Fruit fly (Drosophila melanogaster): ENCODE results near the gene eIF4EHP.

The eIF4EHP gene

dm6 chr3R:24058041-24058440, 50.7 kb downstream of the eIF4EHP start, which contains the start of gene SMC1 (continued):
- TF ChIP-seq CG13287 (GFP tag; IDR thresholded peaks at IDR 0.05; ENCODE audit: partially characterized antibody) (peak; percentile 100), Eip74EF (GFP tag; optimal IDR thresholded peaks at IDR 0.05) (no peak), Optix (GFP tag; IDR thresholded peaks at IDR 0.05) (no peak), Vsx1 (GFP tag; optimal IDR thresholded peaks at IDR 0.05) (no peak), Hr39 (optimal IDR thresholded peaks at IDR 0.05) (no peak), B-H2 (GFP tag; optimal IDR thresholded peaks at IDR 0.05) (peak; percentile 79), CG34224 (GFP tag; IDR thresholded peaks at IDR 0.05; ENCODE audit: partially characterized antibody) (peak; percentile 100), MESR4 (GFP tag; optimal IDR thresholded peaks at IDR 0.05) (peak; percentile 86), CG32772 (GFP tag; IDR thresholded peaks at IDR 0.05) (no peak), CG12299 (tag; optimal IDR thresholded peaks at IDR 0.05) (no peak), shn (GFP tag; optimal IDR thresholded peaks at IDR 0.05) (peak; percentile 35), E2f1 (GFP tag; IDR thresholded peaks at IDR 0.05) (peak; percentile 37; the same call in 1 of the 2 replicates), CG10431 (GFP tag; optimal IDR thresholded peaks at IDR 0.05) (no peak), CG4820 (GFP tag; optimal IDR thresholded peaks at IDR 0.05) (no peak), her (GFP tag; optimal IDR thresholded peaks at IDR 0.05) (peak; percentile 38), Doc2 (GFP tag; IDR thresholded peaks at IDR 0.05) (no peak), Bgb (GFP tag; IDR thresholded peaks at IDR 0.05; ENCODE audit: partially characterized antibody) (peak; percentile 100), CG9932 (GFP tag; IDR thresholded peaks at IDR 0.05) (no peak), Atf3 (GFP tag; optimal IDR thresholded peaks at IDR 0.05) (no peak), Nf-YC (tag; optimal IDR thresholded peaks at IDR 0.05) (peak; percentile 66), MBD-R2 (GFP tag; IDR thresholded peaks at IDR 0.05) (peak; percentile 96), prd (optimal IDR thresholded peaks at IDR 0.05) (no peak), prd (GFP tag; IDR thresholded peaks at IDR 0.05) (no peak), Hmr (GFP tag; optimal IDR thresholded peaks at IDR 0.05) (no peak), ro (GFP tag; IDR thresholded peaks at IDR 0.05) (no peak), Hey (tag; optimal IDR thresholded peaks at IDR 0.05) (no peak), CG10366 (GFP tag; IDR thresholded peaks at IDR 0.05) (no peak), CG9215 (GFP tag; IDR thresholded peaks at IDR 0.05) (no peak), CG17829 (tag; optimal IDR thresholded peaks at IDR 0.05) (peak; percentile 68), CG33557 (GFP tag; optimal IDR thresholded peaks at IDR 0.05) (no peak), CG10321 (GFP tag; IDR thresholded peaks at IDR 0.05) (no peak), CG7556 (GFP tag; optimal IDR thresholded peaks at IDR 0.05) (no peak), CG7987 (GFP tag; optimal IDR thresholded peaks at IDR 0.05) (peak; percentile 0), tgo (GFP tag; IDR thresholded peaks at IDR 0.05) (no peak), MTF-1 (GFP tag; optimal IDR thresholded peaks at IDR 0.05; ENCODE audit: borderline replicate concordance) (no peak), Atf6 (GFP tag; IDR thresholded peaks at IDR 0.05) (peak; percentile 38; the same call in 1 of the 2 replicates), amos (GFP tag; IDR thresholded peaks at IDR 0.05; ENCODE audit: partially characterized antibody) (peak; percentile 100), CG2889 (GFP tag; IDR thresholded peaks at IDR 0.05) (no peak), crc (GFP tag; optimal IDR thresholded peaks at IDR 0.05) (no peak), sob (GFP tag; IDR thresholded peaks at IDR 0.05) (peak; percentile 81; the same call in 1 of the 2 replicates), Dll (GFP tag; IDR thresholded peaks at IDR 0.05; ENCODE audit: partially characterized antibody) (peak; percentile 98), CG2116 (GFP tag; optimal IDR thresholded peaks at IDR 0.05) (peak; percentile 79), Poxn (GFP tag; IDR thresholded peaks at IDR 0.05) (no peak), Stat92E (GFP tag; optimal IDR thresholded peaks at IDR 0.05) (peak in 1 of 3 experiments; percentile 60), CG5953 (GFP tag; IDR thresholded peaks at IDR 0.05) (no peak), nom (GFP tag; optimal IDR thresholded peaks at IDR 0.05) (peak; percentile 6), CTCF (GFP tag; optimal IDR thresholded peaks at IDR 0.05) (no peak), dysf (GFP tag; IDR thresholded peaks at IDR 0.05) (peak; percentile 38; the same call in 2 of the 3 replicates), CG14050 (GFP tag; IDR thresholded peaks at IDR 0.05) (no peak), CG31441 (GFP tag; IDR thresholded peaks at IDR 0.05) (no peak), ftz-f1 (GFP tag; optimal IDR thresholded peaks at IDR 0.05) (peak; percentile 12), Usf (GFP tag; optimal IDR thresholded peaks at IDR 0.05) (no peak)
